Worm (Caenorhabditis elegans) whole organism, L2 larva: Measurements from ENCODE around the gene lin-18.

Experiments used
- ama-1 ChIP-seq: fragments of 150-350 bp; optimal IDR thresholded peaks from 2 replicates; lab custom pipeline; 2018; ENCODE audit warnings: inconsistent platforms
- egl-27 ChIP-seq: sonication (generic microtip); optimal IDR thresholded peaks from 3 replicates; lab custom pipeline; 2017; ENCODE audit warnings: missing biosample characterization, missing genetic modification reagents, missing genetic modification characterization
- elt-3 ChIP-seq: sonication (generic microtip); optimal IDR thresholded peaks from 2 replicates; lab custom pipeline; 2017; ENCODE audit warnings: missing biosample characterization, missing genetic modification characterization
- mbf-1 ChIP-seq: sonication (generic microtip); optimal IDR thresholded peaks from 2 replicates; lab custom pipeline; 2017; ENCODE audit warnings: missing biosample characterization, missing genetic modification characterization
- nhr-6 ChIP-seq: fragments of 150-350 bp; optimal IDR thresholded peaks from 2 replicates; lab custom pipeline; 2014; ENCODE audit warnings: missing biosample characterization, missing genetic modification characterization
- unc-39 ChIP-seq: fragments of 150-350 bp; optimal IDR thresholded peaks from 2 replicates; lab custom pipeline; 2014; ENCODE audit warnings: missing biosample characterization, missing genetic modification characterization

ce11 chrX:3925776-3926175 is 32.6 kb upstream of the lin-18 start, which contains the start of gene T22B2.1:
- TF ChIP-seq mbf-1 (tag; lab: Kevin White, UChicago) (no peak), nhr-6 (no peak), unc-39 (tag; lab: Kevin White, UChicago) (no peak), ama-1 (lab: Kevin White, UChicago) (no peak), elt-3 (tag; lab: Kevin White, UChicago) (no peak), egl-27 (no peak)
